Worm (Caenorhabditis elegans): ENCODE results near the gene ges-1.
A peak's percentile ranks its signal among the peaks of the same experiment; 100 is the strongest.

ges-1 gene

DNA sequence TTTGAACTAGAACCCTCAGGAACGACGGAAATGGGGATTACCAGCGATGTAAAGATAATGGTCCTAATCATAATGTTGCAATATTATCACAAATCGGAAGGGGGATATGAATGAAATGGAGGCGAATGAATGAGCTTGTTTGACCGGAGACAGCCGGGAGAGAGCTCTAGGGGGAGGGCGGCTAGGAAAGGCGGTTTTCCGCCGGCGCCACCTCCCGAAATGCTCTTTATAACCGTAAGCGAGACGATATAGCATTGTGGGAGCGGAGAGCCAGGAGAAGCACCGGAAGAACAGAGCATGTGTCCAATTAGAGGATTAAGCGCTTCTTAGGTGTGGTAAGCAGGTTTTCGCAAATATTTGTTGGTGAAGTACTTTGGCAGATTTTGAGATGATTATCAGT, 6.3 kb downstream of the ges-1 start, which contains the start of gene R12A1.3:
TSS of gene R12A1.3 (minus strand) at position 200 of the 400 bp plus-strand sequence.
- TF ChIP-seq set-16 (GFP tag; IDR thresholded peaks at IDR 0.05): peak; percentile 54; the same call in 1 of the 2 replicates
- no peak for TF ChIP-seq snpc-4 (tag; optimal IDR thresholded peaks at IDR 0.05)

DNA sequence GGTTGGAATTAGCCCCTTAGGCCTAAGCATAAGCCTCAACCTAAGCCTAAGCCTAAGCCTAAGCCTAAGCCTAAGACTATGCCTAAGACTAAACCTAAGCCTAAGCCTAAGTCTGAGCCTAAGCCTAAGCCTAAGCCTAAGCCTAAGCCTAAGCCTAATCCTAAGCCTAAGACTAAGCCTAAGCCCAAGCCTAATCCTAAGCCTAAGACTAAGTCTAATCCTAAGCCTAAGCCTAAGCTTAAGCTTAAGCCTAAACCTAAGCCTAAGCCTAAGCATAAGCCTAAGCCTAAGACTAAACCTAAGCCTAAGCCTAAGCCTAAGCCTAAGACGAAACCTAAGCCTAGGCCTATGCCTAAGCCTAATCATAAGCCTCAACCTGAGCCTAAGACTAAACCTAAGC, 8.6 kb downstream of the ges-1 start:
- TF ChIP-seq hlh-30 (tag; optimal IDR thresholded peaks at IDR 0.05; ENCODE audit: insufficient read depth) (no peak), sdz-12 (GFP tag; optimal IDR thresholded peaks at IDR 0.05) (no peak), arid-1 (GFP tag; conservative IDR thresholded peaks at IDR 0.05) (no peak), lin-29 (GFP tag; IDR thresholded peaks at IDR 0.05) (no peak), nhr-28 (tag; optimal IDR thresholded peaks at IDR 0.05) (no peak), daf-8 (GFP tag; IDR thresholded peaks at IDR 0.05) (no peak), dmd-6 (GFP tag; IDR thresholded peaks at IDR 0.05) (no peak), lin-1 (GFP tag; IDR thresholded peaks at IDR 0.05) (no peak), nhr-76 (tag; optimal IDR thresholded peaks at IDR 0.05) (no peak), T26A8.4 (GFP tag; IDR thresholded peaks at IDR 0.05) (no peak), ceh-62 (tag; optimal IDR thresholded peaks at IDR 0.05) (no peak), zip-11 (GFP tag; IDR thresholded peaks at IDR 0.05) (no peak), mep-1 (tag; optimal IDR thresholded peaks at IDR 0.05) (no peak), ZK546.5 (tag; optimal IDR thresholded peaks at IDR 0.05) (no peak), ztf-7 (tag; optimal IDR thresholded peaks at IDR 0.05) (no peak)

DNA sequence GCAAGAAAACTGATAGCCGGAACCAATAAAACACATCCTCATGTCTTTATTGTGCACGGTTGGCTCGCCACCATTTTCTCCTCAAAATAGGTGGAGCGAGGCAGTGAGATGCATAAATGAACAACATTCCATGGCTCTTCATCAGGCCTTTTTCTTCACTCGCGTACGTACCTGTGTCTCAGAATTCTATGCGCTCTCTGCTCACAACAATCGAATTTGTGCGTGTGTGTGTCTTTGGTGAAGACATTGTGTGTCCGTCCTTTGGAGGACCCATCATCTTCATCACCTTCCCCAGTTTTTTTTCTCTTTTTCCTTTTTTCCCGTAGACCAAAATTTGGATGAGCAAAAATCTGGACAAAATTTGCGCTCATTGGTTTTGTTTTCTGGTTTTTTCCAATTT, 9.7 kb downstream of the ges-1 start:
- TF ChIP-seq T20F7.1 (GFP tag; optimal IDR thresholded peaks at IDR 0.05): no peak
- TF ChIP-seq unc-62 (GFP tag; optimal IDR thresholded peaks at IDR 0.05 in 1 of 2): peak in 1 of 2 experiments; percentile 36
- TF ChIP-seq unc-62 (tag; optimal IDR thresholded peaks at IDR 0.05): no peak
- TF ChIP-seq dve-1 (tag; optimal IDR thresholded peaks at IDR 0.05; ENCODE audit: insufficient read depth): no peak
- no peak for TF ChIP-seq mdl-1 (tag; optimal IDR thresholded peaks at IDR 0.05)

DNA sequence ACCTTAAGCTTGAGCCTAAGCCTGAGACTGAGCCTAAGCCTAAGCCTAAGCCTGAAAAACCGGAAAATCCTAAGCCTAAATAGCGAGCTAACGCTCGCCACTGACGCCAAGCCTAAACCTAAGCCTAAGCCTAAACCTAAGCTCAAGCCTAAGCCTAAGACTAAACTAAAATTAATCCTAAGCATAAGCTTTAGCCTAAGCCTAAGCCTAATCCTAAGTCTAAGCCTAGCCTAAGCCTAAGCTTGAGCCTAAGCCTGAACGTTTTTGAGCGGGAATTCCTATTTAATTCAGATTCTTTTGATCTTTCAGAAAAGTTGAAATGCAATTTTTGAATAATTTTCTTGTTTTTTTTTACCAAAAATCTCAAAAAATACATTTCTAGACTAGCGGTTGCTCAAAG, 15.8 kb downstream of the ges-1 start:
- TF ChIP-seq nhr-11 (tag; optimal IDR thresholded peaks at IDR 0.05) (no peak), aha-1 (tag) (peak; percentile 56), dmd-9 (GFP tag; IDR thresholded peaks at IDR 0.05) (no peak), spr-1 (tag; optimal IDR thresholded peaks at IDR 0.05) (no peak), lin-38 (GFP tag; IDR thresholded peaks at IDR 0.05) (no peak), ctbp-1 (GFP tag; IDR thresholded peaks at IDR 0.05) (no peak), Y5F2A.4 (GFP tag; optimal IDR thresholded peaks at IDR 0.05) (no peak)

DNA sequence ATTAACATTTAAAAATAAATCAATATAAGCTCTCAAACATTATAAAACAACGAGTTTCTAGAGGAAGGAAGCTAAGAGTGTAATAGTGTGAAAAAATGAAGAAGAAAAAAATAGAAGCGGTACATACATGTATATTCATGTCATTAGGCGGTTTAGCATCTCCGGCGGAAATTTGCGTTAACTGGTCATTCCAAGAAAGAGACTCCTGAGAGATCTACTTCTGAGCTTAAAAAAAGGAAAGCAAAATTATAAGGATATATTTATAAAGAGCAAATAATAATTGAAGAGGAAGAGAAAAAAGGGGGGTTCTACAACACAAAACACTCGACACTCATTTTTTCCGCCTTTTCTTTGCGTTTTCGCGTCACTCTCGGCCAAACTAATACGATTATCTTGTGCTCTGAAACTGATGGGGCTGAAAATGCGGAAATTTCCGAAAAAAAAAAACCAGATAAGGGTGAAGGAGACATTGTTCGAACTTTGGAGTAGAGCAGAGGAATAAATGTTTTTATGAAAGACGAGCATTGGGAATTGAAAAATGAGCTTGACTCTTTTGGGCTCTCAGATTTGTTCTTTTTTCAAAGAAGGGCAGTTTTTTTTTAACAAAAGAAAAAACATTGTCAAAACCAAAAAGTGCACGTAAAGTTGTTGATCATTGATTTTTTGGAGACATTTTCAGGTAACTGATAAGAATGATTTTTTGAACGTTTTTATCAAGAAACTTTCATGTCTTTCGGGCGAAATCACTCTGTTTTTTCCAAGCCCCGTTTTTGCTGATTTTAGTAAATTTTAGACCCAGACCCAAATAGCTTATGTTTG, 17.1 kb downstream of the ges-1 start:
- TF ChIP-seq Y105C5A.15 (GFP tag; IDR thresholded peaks at IDR 0.05): no peak
- peak in 1 of 2 experiments; percentile 49 for TF ChIP-seq hif-1 (tag; optimal IDR thresholded peaks at IDR 0.05)
- TF ChIP-seq zip-2 (tag; optimal IDR thresholded peaks at IDR 0.05): no peak
- no peak for TF ChIP-seq daf-16 (GFP tag; optimal IDR thresholded peaks at IDR 0.05)
- TF ChIP-seq daf-16 (tag; optimal IDR thresholded peaks at IDR 0.05): peak; percentile 22
- peak; percentile 86 for TF ChIP-seq pqm-1 (tag; optimal IDR thresholded peaks at IDR 0.05)
- no peak for TF ChIP-seq D1046.2 (GFP tag; IDR thresholded peaks at IDR 0.05)
- no peak for TF ChIP-seq ceh-28 (tag; optimal IDR thresholded peaks at IDR 0.05)
- peak; percentile 38 for TF ChIP-seq hlh-11 (tag; optimal IDR thresholded peaks at IDR 0.05)
- TF ChIP-seq rbr-2 (tag; optimal IDR thresholded peaks at IDR 0.05): no peak
- no peak for TF ChIP-seq daf-19 (GFP tag; conservative IDR thresholded peaks at IDR 0.05)
- TF ChIP-seq aha-1 (tag): peak; percentile 49
- TF ChIP-seq lir-3 (tag; optimal IDR thresholded peaks at IDR 0.05): no peak
- TF ChIP-seq nhr-25 (tag; optimal IDR thresholded peaks at IDR 0.05; ENCODE audit: borderline replicate concordance, insufficient read depth): no peak
- peak; percentile 25 for TF ChIP-seq nhr-28 (tag; optimal IDR thresholded peaks at IDR 0.05)
- peak; percentile 27 for TF ChIP-seq dve-1 (tag; optimal IDR thresholded peaks at IDR 0.05; ENCODE audit: insufficient read depth)
- TF ChIP-seq dmd-6 (GFP tag; IDR thresholded peaks at IDR 0.05): peak; percentile 72
- TF ChIP-seq unc-130 (GFP tag; optimal IDR thresholded peaks at IDR 0.05): no peak
- no peak for TF ChIP-seq nhr-11 (tag; optimal IDR thresholded peaks at IDR 0.05)
- no peak for TF ChIP-seq Y75B8A.6 (GFP tag; IDR thresholded peaks at IDR 0.05)
- no peak for TF ChIP-seq mep-1 (tag; optimal IDR thresholded peaks at IDR 0.05)
